Worm (Caenorhabditis elegans) whole organism, L2 larva: ENCODE measurements around the gene ZK218.5.

Source experiments
- C34F6.9 ChIP-seq: fragments of 150-350 bp; optimal IDR thresholded peaks from 2 replicates; lab custom pipeline; 2014; ENCODE audit warnings: missing biosample characterization, missing genetic modification characterization
- R02D3.7 ChIP-seq: fragments of 150-350 bp; optimal IDR thresholded peaks from 2 replicates; lab custom pipeline; 2014; ENCODE audit warnings: missing biosample characterization, missing genetic modification characterization
- Y55F3AM.14 ChIP-seq: fragments of 200-800 bp; sonication (Bioruptor generic); optimal IDR thresholded peaks from 2 replicates; lab custom pipeline; 2018; ENCODE audit warnings: mild to moderate bottlenecking, missing genetic modification characterization, missing compliant biosample characterization
- ZK546.5 ChIP-seq: sonication (generic microtip); optimal IDR thresholded peaks from 2 replicates; lab custom pipeline; 2017; ENCODE audit warnings: missing biosample characterization, missing genetic modification characterization
- alr-1 ChIP-seq: fragments of 150-350 bp; optimal IDR thresholded peaks from 2 replicates; lab custom pipeline; 2014; ENCODE audit warnings: missing biosample characterization, missing genetic modification characterization
- aly-2 ChIP-seq: fragments of 150-350 bp; optimal IDR thresholded peaks from 2 replicates; lab custom pipeline; 2014; ENCODE audit warnings: missing biosample characterization, missing genetic modification characterization
- ama-1 ChIP-seq: fragments of 150-350 bp; optimal IDR thresholded peaks from 2 replicates; lab custom pipeline; 2018; ENCODE audit warnings: inconsistent platforms
- blmp-1 ChIP-seq: sonication (generic microtip); optimal IDR thresholded peaks from 2 replicates; lab custom pipeline; 2017; ENCODE audit warnings: missing genetic modification characterization, mild to moderate bottlenecking, missing compliant biosample characterization, antibody characterized with exemption, moderate library complexity; ENCODE audit not compliant: insufficient read depth
- ceh-16 ChIP-seq: fragments of 150-350 bp; optimal IDR thresholded peaks from 2 replicates; lab custom pipeline; 2014; ENCODE audit warnings: missing biosample characterization, missing genetic modification characterization
- ceh-82 ChIP-seq: fragments of 150-350 bp; optimal IDR thresholded peaks from 2 replicates; lab custom pipeline; 2014; ENCODE audit warnings: missing biosample characterization, missing genetic modification characterization
- crh-2 ChIP-seq: sonication (generic microtip); optimal IDR thresholded peaks from 2 replicates; lab custom pipeline; 2017; ENCODE audit warnings: missing biosample characterization, missing genetic modification characterization
- dmd-4 ChIP-seq: sonication (generic microtip); optimal IDR thresholded peaks from 2 replicates; lab custom pipeline; 2017; ENCODE audit warnings: missing biosample characterization, missing genetic modification characterization
- egl-27 ChIP-seq: sonication (generic microtip); optimal IDR thresholded peaks from 3 replicates; lab custom pipeline; 2017; ENCODE audit warnings: missing biosample characterization, missing genetic modification reagents, missing genetic modification characterization
- elt-3 ChIP-seq: sonication (generic microtip); optimal IDR thresholded peaks from 2 replicates; lab custom pipeline; 2017; ENCODE audit warnings: missing biosample characterization, missing genetic modification characterization
- fos-1 ChIP-seq: fragments of 150-350 bp; optimal IDR thresholded peaks from 2 replicates; lab custom pipeline; 2014; ENCODE audit warnings: missing biosample characterization, missing genetic modification characterization
- gmeb-1 ChIP-seq: fragments of 150-350 bp; optimal IDR thresholded peaks from 2 replicates; lab custom pipeline; 2014; ENCODE audit warnings: missing biosample characterization, missing genetic modification characterization
- lin-11 ChIP-seq: fragments of 150-350 bp; sonication (generic microtip); optimal IDR thresholded peaks from 2 replicates; lab custom pipeline; 2014; ENCODE audit warnings: missing biosample characterization, missing genetic modification characterization, inconsistent platforms, mixed read lengths
- lin-39 ChIP-seq: fragments of 150-350 bp; optimal IDR thresholded peaks from 2 replicates; lab custom pipeline; 2014; ENCODE audit warnings: missing biosample characterization, missing genetic modification reagents, missing genetic modification characterization
- lsy-2 ChIP-seq, 2 experiments: fragments of 150-350 bp in 1 of 2; sonication (generic microtip) in 1 of 2; optimal IDR thresholded peaks; 2 replicates each; lab custom pipeline; 2014 to 2017; ENCODE audit warnings: missing biosample characterization in 2 of 2, missing genetic modification characterization in 2 of 2
- mab-5 ChIP-seq: fragments of 150-350 bp; optimal IDR thresholded peaks from 2 replicates; lab custom pipeline; 2014; ENCODE audit warnings: missing biosample characterization, missing genetic modification characterization
- mbf-1 ChIP-seq: sonication (generic microtip); optimal IDR thresholded peaks from 2 replicates; lab custom pipeline; 2017; ENCODE audit warnings: missing biosample characterization, missing genetic modification characterization
- mdl-1 ChIP-seq, 2 experiments: fragments of 150-350 bp in 1 of 2; sonication (generic microtip) in 1 of 2; optimal IDR thresholded peaks; 2 replicates each; lab custom pipeline; 2017; ENCODE audit warnings: missing biosample characterization in 2 of 2, missing genetic modification characterization in 2 of 2
- nhr-10 ChIP-seq: sonication (generic microtip); optimal IDR thresholded peaks from 2 replicates; lab custom pipeline; 2017; ENCODE audit warnings: missing biosample characterization, missing genetic modification characterization
- nhr-11 ChIP-seq: fragments of 150-350 bp; optimal IDR thresholded peaks from 2 replicates; lab custom pipeline; 2014; ENCODE audit warnings: missing biosample characterization, missing genetic modification characterization
- nhr-12 ChIP-seq: fragments of 150-350 bp; optimal IDR thresholded peaks from 2 replicates; lab custom pipeline; 2014; ENCODE audit warnings: missing biosample characterization, missing genetic modification characterization
- peb-1 ChIP-seq: fragments of 150-350 bp; optimal IDR thresholded peaks from 2 replicates; lab custom pipeline; 2014; ENCODE audit warnings: missing biosample characterization, missing genetic modification characterization
- sma-9 ChIP-seq, 2 experiments: fragments of 150-350 bp in 1 of 2; sonication (generic microtip) in 1 of 2; optimal IDR thresholded peaks; 2 replicates each; lab custom pipeline; 2014 to 2016; ENCODE audit warnings: missing genetic modification characterization in 2 of 2, mild to moderate bottlenecking in 1 of 2, missing biosample characterization in 1 of 2, missing compliant biosample characterization in 1 of 2, missing genetic modification reagents in 1 of 2, moderate library complexity in 1 of 2
- snpc-4 ChIP-seq: fragments of 150-350 bp; optimal IDR thresholded peaks from 2 replicates; lab custom pipeline; 2014; ENCODE audit warnings: missing biosample characterization, missing genetic modification characterization
- unc-39 ChIP-seq: fragments of 150-350 bp; optimal IDR thresholded peaks from 2 replicates; lab custom pipeline; 2014; ENCODE audit warnings: missing biosample characterization, missing genetic modification characterization
- unc-55 ChIP-seq: fragments of 150-350 bp; sonication (generic microtip); optimal IDR thresholded peaks from 3 replicates; lab custom pipeline; 2014; ENCODE audit warnings: missing biosample characterization, missing genetic modification reagents, missing genetic modification characterization
- unc-62 ChIP-seq: fragments of 150-350 bp; optimal IDR thresholded peaks from 2 replicates; lab custom pipeline; 2014; ENCODE audit warnings: missing biosample characterization, missing genetic modification reagents, missing genetic modification characterization
- zag-1 ChIP-seq: fragments of 150-350 bp; optimal IDR thresholded peaks from 2 replicates; lab custom pipeline; 2014; ENCODE audit warnings: missing biosample characterization, missing genetic modification characterization
- ztf-11 ChIP-seq: sonication (generic microtip); optimal IDR thresholded peaks from 2 replicates; lab custom pipeline; 2017; ENCODE audit warnings: missing biosample characterization, missing genetic modification characterization

ZK218.5 gene

ce11 chrV:17071578-17071977, 29.4 kb upstream of the ZK218.5 start, which contains the start of gene srbc-14:
Gene srbc-14 (minus strand): TSS chrV:17071678.
- TF ChIP-seq blmp-1, result no peak

DNA sequence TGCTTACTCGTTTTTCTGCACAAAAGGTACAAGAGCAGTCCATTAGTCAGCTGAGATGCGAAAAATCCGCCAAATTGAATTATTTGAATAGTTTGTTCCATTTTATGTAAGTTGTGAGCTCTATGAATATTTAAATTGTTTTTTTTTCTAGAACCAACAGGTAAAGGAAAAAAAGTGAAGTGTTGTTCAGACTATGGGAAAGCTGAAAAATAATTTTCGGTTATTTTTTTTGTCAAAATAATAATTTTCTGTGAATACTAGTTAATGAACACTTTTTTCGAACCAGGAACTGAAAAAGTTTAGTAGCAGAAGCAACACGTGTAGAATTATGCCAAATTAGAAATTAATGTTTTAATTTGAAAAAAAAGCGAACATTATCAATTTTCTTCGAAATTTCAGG, 25.0 kb upstream of the ZK218.5 start, which contains the start of gene str-125:
Gene str-125 (minus strand): TSS at position 101 of the 400 bp plus-strand sequence.
- TF ChIP-seq mab-5 (no peak), gmeb-1 (tag; lab: Kevin White, UChicago) (no peak), snpc-4 (tag; lab: Kevin White, UChicago) (no peak), R02D3.7 (tag; lab: Kevin White, UChicago) (no peak), unc-39 (tag; lab: Kevin White, UChicago) (no peak)

DNA sequence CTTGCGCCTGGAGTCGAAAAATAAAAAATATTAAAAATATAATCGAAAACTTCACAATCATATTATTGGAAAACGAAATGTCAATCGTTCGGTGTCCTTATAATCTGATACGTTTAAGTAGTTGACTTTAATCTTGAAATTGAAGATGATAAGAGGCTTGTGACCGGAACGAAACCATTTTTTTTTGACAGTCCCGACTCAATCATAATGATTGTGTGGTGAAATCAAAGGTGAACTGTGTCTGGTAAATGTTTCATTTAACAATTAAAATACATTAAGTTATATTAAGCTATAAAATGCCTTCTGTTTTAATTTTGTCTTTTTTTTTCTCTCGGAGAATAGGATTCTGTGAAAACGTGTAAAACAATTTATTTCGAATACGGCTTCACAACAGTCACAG, 23.0 kb upstream of the ZK218.5 start, which contains the start of gene T05E12.3:
Gene T05E12.3 (minus strand): TSS at position 101 of the 400 bp plus-strand sequence.
- TF ChIP-seq snpc-4 (tag; lab: Kevin White, UChicago) (no peak), lin-11 (tag; lab: Kevin White, UChicago) (no peak), mbf-1 (tag; lab: Kevin White, UChicago) (no peak), nhr-10 (tag; lab: Kevin White, UChicago) (no peak), alr-1 (tag; lab: Kevin White, UChicago) (no peak), unc-55 (GFP tag; lab: Kevin White, UChicago) (no peak)
- TF ChIP-seq, all 48 proteins: peak for 0

ce11 chrV:17079795-17080194, 21.1 kb upstream of the ZK218.5 start, which contains the start of gene srw-20:
Gene srw-20 (minus strand): TSS chrV:17079895.
- TF ChIP-seq nhr-12 (no peak), elt-3 (tag; lab: Kevin White, UChicago) (no peak), zag-1 (tag; lab: Kevin White, UChicago) (no peak), nhr-11 (tag; lab: Kevin White, UChicago) (no peak), peb-1 (no peak)

- no peak for TF ChIP-seq ZK546.5 (tag; lab: Kevin White, UChicago)
- TF ChIP-seq nhr-10 (tag; lab: Kevin White, UChicago), result no peak
- TF ChIP-seq sma-9 (GFP tag; optimal IDR thresholded peaks at IDR 0.05; lab: Kevin White, UChicago), result no peak
- no peak for TF ChIP-seq sma-9 (tag; optimal IDR thresholded peaks at IDR 0.05; lab: Kevin White, UChicago)
- no peak for TF ChIP-seq nhr-11 (tag; lab: Kevin White, UChicago)
- no peak for TF ChIP-seq egl-27
Measured at ce11 chrV:17082718-17083117, 18.2 kb upstream of the ZK218.5 start, which contains the start of gene T05E12.9. Gene T05E12.9 (minus strand): TSS chrV:17082818.

- TF ChIP-seq Y55F3AM.14, result no peak
- no peak for TF ChIP-seq dmd-4 (tag; lab: Kevin White, UChicago)
- no peak for TF ChIP-seq aly-2 (tag; lab: Kevin White, UChicago)
- TF ChIP-seq unc-62, result no peak
- TF ChIP-seq unc-55 (GFP tag; lab: Kevin White, UChicago), result no peak
Measured at ce11 chrV:17089342-17089741, 11.6 kb upstream of the ZK218.5 start, which contains the start of gene T05E12.6. Gene T05E12.6 (minus strand): TSS chrV:17089442.

- TF ChIP-seq ZK546.5 (tag; lab: Kevin White, UChicago), result no peak
- peak; percentile 68 for TF ChIP-seq fos-1 (tag; lab: Kevin White, UChicago)
- no peak for TF ChIP-seq ama-1 (lab: Kevin White, UChicago)
- TF ChIP-seq unc-55 (GFP tag; lab: Kevin White, UChicago), result no peak
- TF ChIP-seq crh-2 (tag; lab: Kevin White, UChicago), result no peak
- TF ChIP-seq ztf-11 (tag; lab: Kevin White, UChicago), result no peak
Measured at ce11 chrV:17089931-17090429, 10.9 kb upstream of the ZK218.5 start, which contains the start of gene srh-237. Gene srh-237 (plus strand): TSS chrV:17090379.

DNA sequence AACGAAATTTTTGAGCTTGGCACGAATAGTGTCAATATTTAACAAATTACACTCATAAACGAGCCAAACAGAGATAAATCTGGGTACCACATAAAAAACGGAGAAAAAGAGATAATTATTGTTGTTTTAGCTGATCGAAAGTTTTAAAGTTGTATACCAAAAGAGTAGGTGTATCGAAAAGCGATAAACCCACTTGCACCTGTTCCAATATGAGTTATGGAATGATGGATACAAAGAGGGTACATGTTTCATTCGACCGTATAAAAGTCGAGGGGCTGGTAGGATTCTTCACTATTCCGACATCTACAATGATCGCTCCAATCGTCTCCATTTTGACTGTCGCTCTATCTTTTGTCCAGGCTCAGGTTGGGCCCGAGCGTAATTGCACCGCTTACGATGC, 8.7 kb upstream of the ZK218.5 start, which contains the start of gene ZK218.1:
Gene ZK218.1 (plus strand): TSS at position 301 of the 400 bp plus-strand sequence.
- no peak for TF ChIP-seq Y55F3AM.14
- TF ChIP-seq ceh-82 (tag; lab: Kevin White, UChicago), result no peak
- no peak for TF ChIP-seq ceh-16
- TF ChIP-seq lin-39, result no peak
- no peak for TF ChIP-seq elt-3 (tag; lab: Kevin White, UChicago)
- no peak for TF ChIP-seq unc-55 (GFP tag; lab: Kevin White, UChicago)
- no peak for TF ChIP-seq mab-5
- no peak for TF ChIP-seq nhr-10 (tag; lab: Kevin White, UChicago)
- TF ChIP-seq C34F6.9 (tag; lab: Kevin White, UChicago), result no peak
- TF ChIP-seq ama-1 (lab: Kevin White, UChicago), result no peak
- no peak for TF ChIP-seq lsy-2 (tag; optimal IDR thresholded peaks at IDR 0.05; lab: Kevin White, UChicago)
- TF ChIP-seq mdl-1 (tag; optimal IDR thresholded peaks at IDR 0.05; lab: Kevin White, UChicago), result no peak
